Worm (Caenorhabditis elegans): ENCODE measurements around the gene T28A11.3.

DNA sequence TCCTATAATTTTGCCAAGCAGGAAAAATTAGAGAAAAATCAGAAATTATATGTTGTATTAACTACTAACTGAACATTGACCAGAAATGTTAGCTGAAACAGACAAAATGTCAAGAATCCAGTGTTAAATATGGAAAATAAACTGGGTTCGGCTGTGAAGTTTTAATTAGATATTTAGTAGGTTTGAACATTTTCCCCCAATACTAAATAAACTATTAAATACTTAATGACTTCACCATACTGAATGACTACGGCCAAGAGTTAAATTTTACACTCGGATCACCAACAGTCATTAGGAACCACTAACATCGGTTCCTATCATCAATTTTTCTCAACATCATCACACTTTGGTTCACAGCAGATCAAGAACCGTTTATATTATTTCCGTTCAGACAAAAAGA, 20.2 kb downstream of the T28A11.3 start:
- TF ChIP-seq lin-40 (tag; optimal IDR thresholded peaks at IDR 0.05) (no peak), rec-8 (tag; optimal IDR thresholded peaks at IDR 0.05) (no peak), ceh-27 (GFP tag; optimal IDR thresholded peaks at IDR 0.05) (no peak), lin-26 (GFP tag; IDR thresholded peaks at IDR 0.05) (no peak)

Measured in whole organism, young adult.